Fruit fly (Drosophila melanogaster): ENCODE data around the gene CG6621.

Gene CG6621

DNA sequence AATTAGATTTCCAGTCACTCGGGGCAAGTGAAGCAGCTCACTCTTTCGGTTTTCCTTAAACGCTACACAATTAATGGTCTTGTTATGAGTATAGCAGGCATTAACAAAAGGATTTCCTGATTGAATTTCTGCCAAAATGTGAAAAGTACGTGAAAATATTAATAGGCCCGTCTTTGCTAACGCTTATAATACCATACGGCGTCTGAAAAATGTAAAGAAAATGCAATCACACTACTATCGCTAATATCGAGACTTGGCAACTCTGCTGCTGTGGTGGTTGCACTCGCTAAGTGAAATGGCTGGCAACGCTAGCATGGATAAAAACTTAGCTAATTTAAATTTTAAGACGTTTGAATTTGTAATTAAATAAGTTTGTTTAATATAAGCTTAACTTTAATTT lies at the start of gene CG6621 (continued):
- no peak for TF ChIP-seq Tbp (GFP tag; optimal IDR thresholded peaks at IDR 0.05)
- no peak for TF ChIP-seq CG1529 (GFP tag; optimal IDR thresholded peaks at IDR 0.05)
- no peak for TF ChIP-seq CG1832 (GFP tag; optimal IDR thresholded peaks at IDR 0.05)
- TF ChIP-seq Nf-YB (GFP tag; optimal IDR thresholded peaks at IDR 0.05) = no peak
- no peak for TF ChIP-seq Dip2 (GFP tag; IDR thresholded peaks at IDR 0.05)
- no peak for TF ChIP-seq PHDP (tag; optimal IDR thresholded peaks at IDR 0.05)
- no peak for TF ChIP-seq unpg (GFP tag; optimal IDR thresholded peaks at IDR 0.05)
- TF ChIP-seq Hand (GFP tag; optimal IDR thresholded peaks at IDR 0.05) = no peak
- no peak for TF ChIP-seq zfh1 (GFP tag; IDR thresholded peaks at IDR 0.05)
- no peak for TF ChIP-seq lbe (GFP tag; optimal IDR thresholded peaks at IDR 0.05)
- peak; percentile 45 for TF ChIP-seq Dref (GFP tag; IDR thresholded peaks at IDR 0.05)
- no peak for TF ChIP-seq CG8944 (GFP tag; optimal IDR thresholded peaks at IDR 0.05)
- TF ChIP-seq Sox100B (GFP tag; optimal IDR thresholded peaks at IDR 0.05) = no peak
- peak; percentile 51; the same call in 1 of the 2 replicates for TF ChIP-seq inv (GFP tag; IDR thresholded peaks at IDR 0.05; ENCODE audit: partially characterized antibody)
- TF ChIP-seq Ravus (GFP tag; IDR thresholded peaks at IDR 0.05) = no peak
- TF ChIP-seq H2.0 (GFP tag; IDR thresholded peaks at IDR 0.05) = no peak
- no peak for TF ChIP-seq ac (GFP tag; optimal IDR thresholded peaks at IDR 0.05)
- no peak for TF ChIP-seq Hsf (GFP tag; optimal IDR thresholded peaks at IDR 0.05)
- TF ChIP-seq Adf1 (GFP tag; IDR thresholded peaks at IDR 0.05) = no peak
- TF ChIP-seq ro (GFP tag; IDR thresholded peaks at IDR 0.05) = no peak
- peak; percentile 88 for TF ChIP-seq CG1603 (tag; optimal IDR thresholded peaks at IDR 0.05)
- peak; percentile 31 for TF ChIP-seq CG12391 (tag; optimal IDR thresholded peaks at IDR 0.05)
- no peak for TF ChIP-seq CG1792 (GFP tag; optimal IDR thresholded peaks at IDR 0.05)
- no peak for TF ChIP-seq CG11247 (GFP tag; IDR thresholded peaks at IDR 0.05)
- peak; percentile 27 for TF ChIP-seq Elba2 (GFP tag; optimal IDR thresholded peaks at IDR 0.05)
- no peak for TF ChIP-seq CG3281 (GFP tag; optimal IDR thresholded peaks at IDR 0.05)
- TF ChIP-seq zf30C (GFP tag; optimal IDR thresholded peaks at IDR 0.05) = no peak
- TF ChIP-seq gce (GFP tag; IDR thresholded peaks at IDR 0.05) = no peak
- no peak for TF ChIP-seq Pdp1 (GFP tag; optimal IDR thresholded peaks at IDR 0.05)
- no peak for TF ChIP-seq CG30403 (GFP tag; optimal IDR thresholded peaks at IDR 0.05)
- TF ChIP-seq CG4360 (GFP tag; IDR thresholded peaks at IDR 0.05) = no peak
- TF ChIP-seq CG31441 (GFP tag; IDR thresholded peaks at IDR 0.05) = no peak
- TF ChIP-seq Ssrp (tag; optimal IDR thresholded peaks at IDR 0.05) = no peak
- TF ChIP-seq pnt (GFP tag; optimal IDR thresholded peaks at IDR 0.05) = no peak
- no peak for TF ChIP-seq gsb-n (tag; optimal IDR thresholded peaks at IDR 0.05)
- TF ChIP-seq pita (GFP tag; optimal IDR thresholded peaks at IDR 0.05) = peak; percentile 86
- peak; percentile 89 for TF ChIP-seq sens (GFP tag)
- no peak for TF ChIP-seq ase (GFP tag; IDR thresholded peaks at IDR 0.05)
- no peak for TF ChIP-seq lola (GFP tag; optimal IDR thresholded peaks at IDR 0.05)
- peak in 1 of 2 experiments; percentile 10 for TF ChIP-seq dpn (GFP tag; optimal IDR thresholded peaks at IDR 0.05)
- no peak for TF ChIP-seq CG18619 (GFP tag; optimal IDR thresholded peaks at IDR 0.05)
- TF ChIP-seq nom (GFP tag; optimal IDR thresholded peaks at IDR 0.05) = no peak
- TF ChIP-seq CG12299 (tag; optimal IDR thresholded peaks at IDR 0.05) = no peak
- no peak for TF ChIP-seq Asciz (GFP tag; optimal IDR thresholded peaks at IDR 0.05)
- no peak for TF ChIP-seq tup (GFP tag; optimal IDR thresholded peaks at IDR 0.05)
- TF ChIP-seq cad (GFP tag; optimal IDR thresholded peaks at IDR 0.05) = no peak
- peak; percentile 36 for TF ChIP-seq Dek (tag; optimal IDR thresholded peaks at IDR 0.05)
- TF ChIP-seq Side (GFP tag; optimal IDR thresholded peaks at IDR 0.05) = no peak
- TF ChIP-seq CG4404 (GFP tag; IDR thresholded peaks at IDR 0.05) = no peak
- TF ChIP-seq GATAe (GFP tag; conservative IDR thresholded peaks at IDR 0.05) = no peak
- no peak for TF ChIP-seq da (GFP tag; optimal IDR thresholded peaks at IDR 0.05)
- TF ChIP-seq CG8478 (optimal IDR thresholded peaks at IDR 0.05) = no peak
